Worm (Caenorhabditis elegans) whole organism, young adult: ENCODE data around the gene F43C1.5.

Experiments
- B0019.2 ChIP-seq: fragments of 200-800 bp; sonication (Bioruptor generic); conservative IDR thresholded peaks from 2 replicates; pipeline ENCODE4 v1.3.6; 2022; ENCODE audit warnings: missing genetic modification reagents, missing genetic modification characterization, missing compliant biosample characterization
- B0035.1 ChIP-seq: sonication (generic microtip); optimal IDR thresholded peaks from 2 replicates; lab custom pipeline; 2016; ENCODE audit warnings: missing genetic modification characterization, mild to moderate bottlenecking, missing compliant biosample characterization, missing genotype, missing genetic modification reagents
- F10E7.11 ChIP-seq: sonication (generic microtip); optimal IDR thresholded peaks from 2 replicates; lab custom pipeline; 2017; ENCODE audit warnings: mild to moderate bottlenecking, missing genetic modification characterization, moderate library complexity, missing compliant biosample characterization
- F33H1.4 ChIP-seq: fragments of 200-800 bp; sonication (Bioruptor generic); IDR thresholded peaks from 2 replicates; pipeline ENCODE4 v1.3.6; 2022; ENCODE audit warnings: missing genetic modification reagents, missing genetic modification characterization, missing compliant biosample characterization
- F37B4.10 ChIP-seq: fragments of 200-800 bp; sonication (Bioruptor generic); IDR thresholded peaks from 2 replicates; pipeline ENCODE4 v1.3.6; 2022; ENCODE audit warnings: missing genetic modification characterization, missing compliant biosample characterization
- F57C9.4 ChIP-seq: sonication (generic microtip); optimal IDR thresholded peaks from 2 replicates; lab custom pipeline; 2017; ENCODE audit warnings: mild to moderate bottlenecking, missing genetic modification characterization, missing compliant biosample characterization
- K12H6.12 ChIP-seq: fragments of 200-800 bp; sonication (Bioruptor generic); optimal IDR thresholded peaks from 2 replicates; lab custom pipeline; 2018; ENCODE audit warnings: mild to moderate bottlenecking, missing genetic modification characterization, missing compliant biosample characterization
- T26A5.8 ChIP-seq: sonication (generic microtip); optimal IDR thresholded peaks from 2 replicates; lab custom pipeline; 2016; ENCODE audit warnings: missing genetic modification characterization, missing compliant biosample characterization
- Y95B8A.8 ChIP-seq: fragments of 200-800 bp; sonication (Bioruptor generic); IDR thresholded peaks from 2 replicates; pipeline ENCODE4 v1.3.6; 2022; ENCODE audit warnings: missing genetic modification reagents, missing genetic modification characterization, missing compliant biosample characterization
- ZK185.1 ChIP-seq: sonication (generic microtip); optimal IDR thresholded peaks from 2 replicates; lab custom pipeline; 2016; ENCODE audit warnings: mild to moderate bottlenecking, missing genetic modification characterization, missing compliant biosample characterization; ENCODE audit not compliant: poor library complexity, severe bottlenecking
- cebp-2 ChIP-seq: fragments of 200-800 bp; sonication (Bioruptor generic); IDR thresholded peaks from 2 replicates; pipeline ENCODE4 v1.3.6; 2022; ENCODE audit warnings: missing genetic modification characterization, missing compliant biosample characterization
- ceh-100 ChIP-seq: fragments of 200-800 bp; sonication (Bioruptor generic); IDR thresholded peaks from 2 replicates; pipeline ENCODE4 v1.3.6; 2022; ENCODE audit warnings: missing genetic modification reagents, missing genetic modification characterization, missing compliant biosample characterization
- ceh-58 ChIP-seq: fragments of 200-800 bp; sonication (Bioruptor generic); IDR thresholded peaks from 2 replicates; pipeline ENCODE4 v1.3.6; 2022; ENCODE audit warnings: missing genetic modification characterization, missing compliant biosample characterization
- chd-7 ChIP-seq: sonication (generic microtip); optimal IDR thresholded peaks from 2 replicates; lab custom pipeline; 2016; ENCODE audit warnings: mild to moderate bottlenecking, missing genetic modification characterization, moderate library complexity, missing compliant biosample characterization
- dpl-1 ChIP-seq: fragments of 150-350 bp; optimal IDR thresholded peaks from 2 replicates; lab custom pipeline; 2014; ENCODE audit warnings: missing biosample characterization, missing genetic modification reagents, missing genetic modification characterization
- efl-1 ChIP-seq: fragments of 150-350 bp; optimal IDR thresholded peaks from 2 replicates; lab custom pipeline; 2014; ENCODE audit warnings: missing biosample characterization, missing genetic modification reagents, missing genetic modification characterization
- gei-17 ChIP-seq: fragments of 200-800 bp; sonication (Bioruptor generic); optimal IDR thresholded peaks from 2 replicates; lab custom pipeline; 2018; ENCODE audit warnings: mild to moderate bottlenecking, missing genetic modification characterization, missing compliant biosample characterization
- hmg-1.2 ChIP-seq: fragments of 200-800 bp; sonication (Bioruptor generic); IDR thresholded peaks from 2 replicates; pipeline ENCODE4 v1.3.6; 2022; ENCODE audit warnings: missing genetic modification reagents, missing genetic modification characterization, missing compliant biosample characterization
- let-607 ChIP-seq, 2 experiments: fragments of 200-800 bp in 1 of 2; sonication (Bioruptor generic) in 1 of 2; sonication (generic microtip) in 1 of 2; optimal IDR thresholded peaks; 2 replicates each; lab custom pipeline; 2016 to 2018; ENCODE audit warnings: mild to moderate bottlenecking in 2 of 2, missing compliant biosample characterization in 2 of 2, missing genetic modification characterization in 2 of 2, moderate library complexity in 2 of 2, missing genotype in 1 of 2
- lin-35 ChIP-seq, 3 experiments: fragments of 150-350 bp in 2 of 3; sonication (generic microtip) in 1 of 3; optimal IDR thresholded peaks; 2 replicates each; lab custom pipeline; 2014 to 2018; ENCODE audit warnings: missing biosample characterization in 3 of 3, missing genetic modification characterization in 3 of 3, missing genetic modification reagents in 3 of 3
- lin-54 ChIP-seq: fragments of 200-800 bp; sonication (Bioruptor generic); optimal IDR thresholded peaks from 2 replicates; lab custom pipeline; 2018; ENCODE audit warnings: mild to moderate bottlenecking, missing genetic modification characterization, missing compliant biosample characterization
- lsl-1 ChIP-seq: fragments of 200-800 bp; sonication (Bioruptor generic); optimal IDR thresholded peaks from 2 replicates; lab custom pipeline; 2018; ENCODE audit warnings: mild to moderate bottlenecking, missing genetic modification characterization, moderate library complexity, missing compliant biosample characterization
- lsy-27 ChIP-seq: sonication (generic microtip); optimal IDR thresholded peaks from 2 replicates; lab custom pipeline; 2017; ENCODE audit warnings: missing genetic modification characterization, mild to moderate bottlenecking, missing compliant biosample characterization, antibody characterized with exemption, missing genotype, borderline replicate concordance; ENCODE audit not compliant: insufficient read depth
- mes-4 ChIP-seq: sonication (generic microtip); optimal IDR thresholded peaks from 2 replicates; lab custom pipeline; 2016; ENCODE audit warnings: missing genotype, missing genetic modification characterization, missing compliant biosample characterization
- mxl-1 ChIP-seq: sonication (generic microtip); optimal IDR thresholded peaks from 2 replicates; lab custom pipeline; 2016; ENCODE audit warnings: missing genetic modification characterization, missing compliant biosample characterization
- nfyb-1 ChIP-seq: fragments of 200-800 bp; sonication (Bioruptor generic); IDR thresholded peaks from 2 replicates; pipeline ENCODE4 v1.3.6; 2022; ENCODE audit warnings: missing genetic modification reagents, missing genetic modification characterization, missing compliant biosample characterization
- nhr-80 ChIP-seq: sonication (generic microtip); optimal IDR thresholded peaks from 2 replicates; lab custom pipeline; 2016; ENCODE audit warnings: missing genetic modification characterization, missing compliant biosample characterization
- rcor-1 ChIP-seq: fragments of 200-800 bp; sonication (Bioruptor generic); IDR thresholded peaks from 2 replicates; pipeline ENCODE4 v1.3.6; 2022; ENCODE audit warnings: missing genetic modification reagents, missing genetic modification characterization, missing compliant biosample characterization
- rec-8 ChIP-seq, 2 experiments: sonication (generic microtip); optimal IDR thresholded peaks; 2 replicates each; lab custom pipeline; 2016; ENCODE audit warnings: mild to moderate bottlenecking in 2 of 2, missing genetic modification characterization in 2 of 2, missing genetic modification reagents in 2 of 2, missing genotype in 2 of 2, missing biosample characterization in 1 of 2, missing compliant biosample characterization in 1 of 2, moderate library complexity in 1 of 2
- repo-1 ChIP-seq: sonication (generic microtip); optimal IDR thresholded peaks from 2 replicates; lab custom pipeline; 2017; ENCODE audit warnings: mild to moderate bottlenecking, missing genetic modification characterization, missing compliant biosample characterization
- snpc-1.3 ChIP-seq: sonication (generic microtip); optimal IDR thresholded peaks from 2 replicates; lab custom pipeline; 2017; ENCODE audit warnings: missing genetic modification characterization, mild to moderate bottlenecking, missing compliant biosample characterization, antibody characterized with exemption, moderate library complexity, missing genotype, missing genetic modification reagents; ENCODE audit not compliant: insufficient read depth
- somi-1 ChIP-seq: fragments of 200-800 bp; sonication (Bioruptor generic); optimal IDR thresholded peaks from 2 replicates; lab custom pipeline; 2018; ENCODE audit warnings: mild to moderate bottlenecking, missing genetic modification characterization, missing compliant biosample characterization
- sptf-2 ChIP-seq: fragments of 200-800 bp; sonication (Bioruptor generic); optimal IDR thresholded peaks from 2 replicates; lab custom pipeline; 2018; ENCODE audit warnings: mild to moderate bottlenecking, missing genetic modification characterization, missing compliant biosample characterization
- xnd-1 ChIP-seq: sonication (generic microtip); optimal IDR thresholded peaks from 2 replicates; lab custom pipeline; 2016; ENCODE audit warnings: missing genotype, missing genetic modification reagents, missing genetic modification characterization, missing compliant biosample characterization
- ztf-22 ChIP-seq: fragments of 200-800 bp; sonication (Bioruptor generic); optimal IDR thresholded peaks from 2 replicates; lab custom pipeline; 2018; ENCODE audit warnings: mild to moderate bottlenecking, missing genetic modification characterization, moderate library complexity, missing compliant biosample characterization
- ztf-28 ChIP-seq: fragments of 200-800 bp; sonication (Bioruptor generic); IDR thresholded peaks from 2 replicates; pipeline ENCODE4 v1.3.6; 2022; ENCODE audit warnings: missing genetic modification reagents, missing genetic modification characterization, missing compliant biosample characterization
- ztf-3 ChIP-seq: fragments of 200-800 bp; sonication (Bioruptor generic); optimal IDR thresholded peaks from 2 replicates; lab custom pipeline; 2018; ENCODE audit warnings: mild to moderate bottlenecking, missing genetic modification characterization, missing compliant biosample characterization

F43C1.5 gene

DNA sequence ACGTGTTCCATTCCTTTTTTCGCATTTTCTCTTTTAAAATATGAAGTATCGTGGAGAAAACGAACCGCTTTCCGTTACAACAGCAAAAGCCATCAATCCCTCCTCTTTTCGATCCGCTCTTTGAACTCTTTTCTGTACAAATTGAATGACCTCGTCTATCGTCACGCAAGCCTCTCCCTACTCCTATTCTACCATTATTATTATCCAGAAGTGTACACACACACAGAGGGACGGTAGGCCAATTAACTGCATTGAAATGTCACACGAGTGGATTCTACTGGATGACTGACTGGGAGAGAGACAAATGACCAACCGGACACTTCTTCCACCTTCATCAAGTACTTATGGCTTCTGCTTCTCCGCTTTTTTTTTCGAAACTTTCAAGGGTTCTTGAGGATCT lies 20.7 kb upstream of the F43C1.5 start (continued):
- TF ChIP-seq hmg-1.2 (no peak), B0019.2 (GFP tag; lab: Robert Waterston, UW) (no peak), F37B4.10 (GFP tag; lab: Robert Waterston, UW) (no peak), gei-17 (no peak), somi-1 (GFP tag; lab: Kevin White, UChicago) (no peak), dpl-1 (GFP tag; lab: Kevin White, UChicago) (no peak), chd-7 (tag; lab: Kevin White, UChicago) (no peak), K12H6.12 (no peak), rcor-1 (GFP tag; lab: Robert Waterston, UW) (no peak), efl-1 (GFP tag; lab: Kevin White, UChicago) (no peak), sptf-2 (GFP tag; lab: Kevin White, UChicago) (no peak), ztf-28 (GFP tag; lab: Robert Waterston, UW) (no peak), F33H1.4 (GFP tag; lab: Robert Waterston, UW) (no peak), xnd-1 (no peak), F10E7.11 (tag; lab: Kevin White, UChicago) (no peak), ceh-58 (GFP tag; lab: Robert Waterston, UW) (no peak), nhr-80 (tag; lab: Kevin White, UChicago) (no peak), T26A5.8 (no peak), F57C9.4 (tag; lab: Kevin White, UChicago) (no peak), snpc-1.3 (tag; lab: Kevin White, UChicago) (peak; percentile 15), rec-8 (tag; optimal IDR thresholded peaks at IDR 0.05; lab: Kevin White, UChicago) (no peak), let-607 (tag; optimal IDR thresholded peaks at IDR 0.05; lab: Kevin White, UChicago) (no peak), lin-35 (GFP tag; optimal IDR thresholded peaks at IDR 0.05; lab: Kevin White, UChicago) (no peak), lsl-1 (GFP tag; lab: Kevin White, UChicago) (no peak), Y95B8A.8 (GFP tag; lab: Robert Waterston, UW) (no peak), mxl-1 (no peak), lin-54 (no peak), B0035.1 (tag; lab: Kevin White, UChicago) (no peak), ztf-22 (GFP tag; lab: Kevin White, UChicago) (no peak)

DNA sequence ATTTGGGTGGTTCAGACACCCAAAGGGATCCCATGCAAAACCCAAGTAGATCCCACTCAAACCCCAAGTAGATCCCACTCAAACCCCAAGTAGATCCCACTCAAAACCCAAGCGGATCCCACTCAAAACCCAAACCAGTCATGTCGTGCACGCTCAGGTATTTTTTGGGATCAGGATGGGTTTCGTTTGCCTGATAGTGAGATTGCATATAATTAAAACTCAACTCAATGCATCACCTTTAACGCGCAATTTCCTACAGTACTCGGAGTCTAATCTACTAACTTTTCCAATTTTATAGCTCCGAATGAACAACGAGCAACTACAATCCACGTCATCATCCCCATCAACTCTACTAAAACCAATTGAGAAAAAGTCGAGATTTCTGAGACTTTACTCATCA lies 19.8 kb upstream of the F43C1.5 start, which contains the start of gene phlp-2:
phlp-2 (plus strand) TSS at position 301 of the 400 bp plus-strand sequence.
- TF ChIP-seq mes-4 (tag; lab: Kevin White, UChicago) (no peak), gei-17 (no peak), ztf-3 (GFP tag; lab: Kevin White, UChicago) (no peak), ceh-100 (GFP tag; lab: Robert Waterston, UW) (no peak), nfyb-1 (GFP tag; lab: Robert Waterston, UW) (0 out of 2 replicates have a peak, but pooled peaks have one; percentile 19), F33H1.4 (GFP tag; lab: Robert Waterston, UW) (no peak)

DNA sequence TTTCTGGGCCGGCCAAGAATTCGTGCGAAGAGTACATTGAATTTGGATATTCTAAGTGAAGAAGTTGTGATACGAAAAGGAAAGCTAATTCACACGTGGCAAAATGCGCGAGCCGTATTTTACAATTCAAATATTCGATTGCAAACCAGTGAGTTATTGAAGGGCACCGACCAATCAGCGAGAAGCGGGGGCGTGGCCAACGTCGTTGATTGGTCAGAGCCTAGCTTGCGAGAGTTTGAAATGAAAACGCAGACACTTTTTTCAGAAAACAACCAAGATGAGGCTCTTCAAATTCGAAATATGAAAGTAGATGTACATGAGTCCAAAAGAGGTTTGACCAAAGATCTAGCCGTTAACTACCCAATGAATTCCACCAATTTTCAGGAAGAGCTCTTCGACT lies 18.3 kb upstream of the F43C1.5 start:
- no peak for TF ChIP-seq lsy-27 (tag; lab: Kevin White, UChicago)
- TF ChIP-seq nfyb-1 (GFP tag; lab: Robert Waterston, UW): peak; percentile 94

DNA sequence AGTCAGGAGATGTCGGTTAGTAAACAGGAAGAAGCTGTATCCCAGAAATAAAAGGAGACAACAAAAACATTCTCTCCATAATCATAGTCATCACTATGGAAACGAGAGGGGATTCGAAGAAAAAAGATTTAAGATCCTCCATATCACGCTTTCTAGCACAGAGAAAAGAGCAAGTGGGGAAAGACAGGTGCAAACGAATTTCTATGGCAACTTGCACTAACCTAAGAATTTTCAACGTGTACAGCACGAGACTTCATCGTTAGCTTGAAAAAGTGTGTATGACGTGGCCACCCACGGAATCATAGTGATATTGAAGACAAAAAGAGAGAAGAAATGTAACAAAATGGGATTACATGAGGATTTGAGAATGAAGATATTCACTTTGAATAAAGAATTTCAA lies 8.1 kb upstream of the F43C1.5 start:
- TF ChIP-seq lin-35 (GFP tag; optimal IDR thresholded peaks at IDR 0.05; lab: Kevin White, UChicago) (no peak), ZK185.1 (tag; lab: Kevin White, UChicago) (no peak), repo-1 (tag; lab: Kevin White, UChicago) (no peak), cebp-2 (GFP tag; lab: Robert Waterston, UW) (no peak), mes-4 (tag; lab: Kevin White, UChicago) (no peak)
